Worm (Caenorhabditis elegans) whole organism, L3 larva: ENCODE data around the gene mig-39.
A peak's percentile ranks its signal among the peaks of the same experiment; 100 is the strongest.

Source experiments
- R02D3.7 ChIP-seq: fragments of 150-350 bp; optimal IDR thresholded peaks from 2 replicates; lab custom pipeline; 2014; ENCODE audit warnings: missing biosample characterization, missing genetic modification characterization
- ZK546.5 ChIP-seq: sonication (generic microtip); optimal IDR thresholded peaks from 2 replicates; lab custom pipeline; 2017; ENCODE audit warnings: missing biosample characterization, missing genetic modification characterization
- aly-2 ChIP-seq: fragments of 150-350 bp; optimal IDR thresholded peaks from 2 replicates; lab custom pipeline; 2014; ENCODE audit warnings: missing biosample characterization, missing genetic modification characterization
- ama-1 ChIP-seq: fragments of 150-350 bp; optimal IDR thresholded peaks from 2 replicates; lab custom pipeline; 2018
- ceh-16 ChIP-seq: sonication (generic microtip); optimal IDR thresholded peaks from 2 replicates; lab custom pipeline; 2017; ENCODE audit warnings: missing biosample characterization, missing genetic modification characterization
- ceh-82 ChIP-seq: fragments of 150-350 bp; optimal IDR thresholded peaks from 2 replicates; lab custom pipeline; 2014; ENCODE audit warnings: missing biosample characterization, missing genetic modification characterization
- ceh-9 ChIP-seq: sonication (generic microtip); optimal IDR thresholded peaks from 2 replicates; lab custom pipeline; 2018; ENCODE audit warnings: missing biosample characterization, missing genetic modification characterization
- egl-27 ChIP-seq: sonication (generic microtip); optimal IDR thresholded peaks from 4 replicates; lab custom pipeline; 2017; ENCODE audit warnings: missing biosample characterization, missing genetic modification reagents, missing genetic modification characterization
- egl-5 ChIP-seq: fragments of 150-350 bp; optimal IDR thresholded peaks from 2 replicates; lab custom pipeline; 2017; ENCODE audit warnings: missing biosample characterization, missing genetic modification reagents, missing genetic modification characterization, inconsistent platforms
- elt-1 ChIP-seq: fragments of 150-350 bp; optimal IDR thresholded peaks from 2 replicates; lab custom pipeline; 2014; ENCODE audit warnings: missing biosample characterization, missing genetic modification characterization
- elt-2 ChIP-seq: sonication (generic microtip); optimal IDR thresholded peaks from 2 replicates; lab custom pipeline; 2016; ENCODE audit warnings: missing genetic modification reagents, mild to moderate bottlenecking, missing genetic modification characterization, missing compliant biosample characterization
- elt-3 ChIP-seq, 3 experiments: fragments of 150-350 bp in 1 of 3; sonication (generic microtip) in 2 of 3; optimal IDR thresholded peaks; 2 replicates in 2 of 3; 4 replicates in 1 of 3; lab custom pipeline; 2014 to 2017; ENCODE audit warnings: missing biosample characterization in 3 of 3, missing genetic modification characterization in 3 of 3
- eor-1 ChIP-seq, 2 experiments: fragments of 150-350 bp; optimal IDR thresholded peaks; 2 replicates each; lab custom pipeline; 2014 to 2018; ENCODE audit warnings: missing biosample characterization in 2 of 2, missing genetic modification characterization in 2 of 2
- fkh-2 ChIP-seq: fragments of 150-350 bp; optimal IDR thresholded peaks from 2 replicates; lab custom pipeline; 2014; ENCODE audit warnings: missing biosample characterization, missing genetic modification reagents, missing genetic modification characterization
- hmg-11 ChIP-seq: sonication (generic microtip); optimal IDR thresholded peaks from 2 replicates; lab custom pipeline; 2016; ENCODE audit warnings: missing genetic modification characterization, missing compliant biosample characterization
- lin-39 ChIP-seq: fragments of 150-350 bp; optimal IDR thresholded peaks from 2 replicates; lab custom pipeline; 2018; ENCODE audit warnings: missing biosample characterization, missing genetic modification reagents, missing genetic modification characterization
- mdl-1 ChIP-seq: fragments of 150-350 bp; optimal IDR thresholded peaks from 2 replicates; lab custom pipeline; 2014; ENCODE audit warnings: missing biosample characterization, missing genetic modification characterization
- nfya-1 ChIP-seq: sonication (generic microtip); optimal IDR thresholded peaks from 2 replicates; lab custom pipeline; 2017; ENCODE audit warnings: missing genetic modification characterization, mild to moderate bottlenecking, missing compliant biosample characterization, antibody characterized with exemption, moderate library complexity; ENCODE audit not compliant: insufficient read depth
- nhr-12 ChIP-seq: fragments of 150-350 bp; optimal IDR thresholded peaks from 2 replicates; lab custom pipeline; 2014; ENCODE audit warnings: missing biosample characterization, missing genetic modification characterization
- nhr-23 ChIP-seq: fragments of 150-350 bp; optimal IDR thresholded peaks from 2 replicates; lab custom pipeline; 2014; ENCODE audit warnings: missing biosample characterization, missing genetic modification reagents, missing genetic modification characterization
- nhr-237 ChIP-seq: fragments of 150-350 bp; optimal IDR thresholded peaks from 2 replicates; lab custom pipeline; 2014; ENCODE audit warnings: missing biosample characterization, missing genetic modification characterization
- nhr-67 ChIP-seq: fragments of 150-350 bp; optimal IDR thresholded peaks from 2 replicates; lab custom pipeline; 2014; ENCODE audit warnings: missing biosample characterization, missing genetic modification characterization
- nhr-76 ChIP-seq: fragments of 150-350 bp; sonication (generic microtip); optimal IDR thresholded peaks from 5 replicates; lab custom pipeline; 2014; ENCODE audit warnings: missing biosample characterization, missing genetic modification characterization
- nhr-77 ChIP-seq: fragments of 150-350 bp; optimal IDR thresholded peaks from 2 replicates; lab custom pipeline; 2014; ENCODE audit warnings: missing biosample characterization, missing genetic modification characterization
- pha-4 ChIP-seq: fragments of 150-350 bp; optimal IDR thresholded peaks from 2 replicates; lab custom pipeline; 2014; ENCODE audit warnings: missing biosample characterization, missing genetic modification reagents, missing genetic modification characterization
- pqm-1 ChIP-seq: fragments of 150-350 bp; optimal IDR thresholded peaks from 2 replicates; lab custom pipeline; 2017; ENCODE audit warnings: missing biosample characterization, missing genetic modification characterization, inconsistent platforms
- skn-1 ChIP-seq: fragments of 150-350 bp; optimal IDR thresholded peaks from 2 replicates; lab custom pipeline; 2014; ENCODE audit warnings: missing biosample characterization, missing genetic modification characterization
- snpc-4 ChIP-seq: fragments of 150-350 bp; optimal IDR thresholded peaks from 2 replicates; lab custom pipeline; 2014; ENCODE audit warnings: missing biosample characterization, missing genetic modification characterization
- unc-62 ChIP-seq: fragments of 150-350 bp; sonication (generic microtip); optimal IDR thresholded peaks from 4 replicates; lab custom pipeline; 2014; ENCODE audit warnings: missing biosample characterization, missing genetic modification reagents, missing genetic modification characterization
- zag-1 ChIP-seq: fragments of 150-350 bp; optimal IDR thresholded peaks from 2 replicates; lab custom pipeline; 2014; ENCODE audit warnings: missing biosample characterization, missing genetic modification characterization
- ztf-11 ChIP-seq: fragments of 150-350 bp; optimal IDR thresholded peaks from 2 replicates; lab custom pipeline; 2014; ENCODE audit warnings: missing biosample characterization, missing genetic modification characterization
- ztf-4 ChIP-seq: fragments of 150-350 bp; optimal IDR thresholded peaks from 2 replicates; lab custom pipeline; 2014; ENCODE audit warnings: missing biosample characterization, missing genetic modification characterization

Gene mig-39

ce11 chrIII:8446940-8447403 is 19.9 kb upstream of the mig-39 start, which contains the start of gene rpn-3 (continued):
- peak; percentile 91 for TF ChIP-seq pqm-1 (tag; lab: Kevin White, UChicago)
- TF ChIP-seq ama-1 = peak; percentile 93
- TF ChIP-seq nhr-67 = no peak
- TF ChIP-seq nhr-77 (tag; lab: Kevin White, UChicago) = peak; percentile 85
- TF ChIP-seq elt-3 (tag; optimal IDR thresholded peaks at IDR 0.05; lab: Kevin White, UChicago) = peak in 1 of 3 experiments; percentile 19
- no peak for TF ChIP-seq nhr-237 (tag; lab: Kevin White, UChicago)
- peak; percentile 93 for TF ChIP-seq lin-39
- no peak for TF ChIP-seq ceh-9 (tag; lab: Kevin White, UChicago)

ce11 chrIII:8449160-8449807 is 17.6 kb upstream of the mig-39 start, which contains the start of gene mrpl-32:
TSS of gene mrpl-32 (plus strand) at chrIII:8449757.
- TF ChIP-seq ceh-82 (tag; lab: Kevin White, UChicago) (no peak), nfya-1 (tag; lab: Kevin White, UChicago) (peak; percentile 12), elt-2 (peak; percentile 24), egl-5 (no peak), pha-4 (peak; percentile 51), elt-3 (tag; optimal IDR thresholded peaks at IDR 0.05; lab: Kevin White, UChicago) (no peak), lin-39 (no peak), ama-1 (peak; percentile 82), ceh-9 (tag; lab: Kevin White, UChicago) (no peak), R02D3.7 (tag; lab: Kevin White, UChicago) (no peak), aly-2 (no peak), unc-62 (no peak), pqm-1 (tag; lab: Kevin White, UChicago) (no peak), nhr-237 (tag; lab: Kevin White, UChicago) (no peak)

- peak; percentile 57 for TF ChIP-seq lin-39
- peak; percentile 67 for TF ChIP-seq pha-4
- no peak for TF ChIP-seq eor-1 (tag; optimal IDR thresholded peaks at IDR 0.05; lab: Kevin White, UChicago)
Measured at ce11 chrIII:8450494-8450893, 16.3 kb upstream of the mig-39 start.

- TF ChIP-seq pha-4 (no peak), elt-1 (tag; lab: Kevin White, UChicago) (no peak), nhr-12 (tag; lab: Kevin White, UChicago) (no peak), lin-39 (peak; percentile 52), snpc-4 (no peak), nhr-23 (tag; lab: Kevin White, UChicago) (no peak), fkh-2 (tag; lab: Kevin White, UChicago) (no peak)
Measured at ce11 chrIII:8451181-8451580, 15.7 kb upstream of the mig-39 start.

- TF ChIP-seq nhr-77 (tag; lab: Kevin White, UChicago) (no peak), ztf-4 (tag; lab: Kevin White, UChicago) (no peak), nfya-1 (tag; lab: Kevin White, UChicago) (no peak), egl-27 (tag; lab: Kevin White, UChicago) (no peak), zag-1 (tag; lab: Kevin White, UChicago) (no peak), mdl-1 (no peak), hmg-11 (tag; lab: Kevin White, UChicago) (no peak), ceh-82 (tag; lab: Kevin White, UChicago) (no peak), ZK546.5 (tag; lab: Kevin White, UChicago) (no peak), skn-1 (no peak), egl-5 (no peak)
Measured at ce11 chrIII:8457605-8458004, 9.2 kb upstream of the mig-39 start.

- TF ChIP-seq ztf-11 (tag; lab: Kevin White, UChicago) = no peak
- TF ChIP-seq nhr-76 (tag; lab: Kevin White, UChicago) = no peak
- peak; percentile 99 for TF ChIP-seq nfya-1 (tag; lab: Kevin White, UChicago)
- no peak for TF ChIP-seq ceh-16
- no peak for TF ChIP-seq fkh-2 (tag; lab: Kevin White, UChicago)
Measured at ce11 chrIII:8461410-8461809, 5.4 kb upstream of the mig-39 start.
